Fruit fly (Drosophila melanogaster): ENCODE data around the gene Oatp33Ea.
A peak's percentile ranks its signal among the peaks of the same experiment; 100 is the strongest.

The Oatp33Ea gene

dm6 chr2L:12421793-12422691 lies 23.7 kb downstream of the Oatp33Ea start (continued):
- TF ChIP-seq Eip74EF (GFP tag; optimal IDR thresholded peaks at IDR 0.05) = no peak
- no peak for TF ChIP-seq pita (GFP tag; optimal IDR thresholded peaks at IDR 0.05)
- TF ChIP-seq grau (tag; optimal IDR thresholded peaks at IDR 0.05) = peak; percentile 30
- no peak for TF ChIP-seq hb (GFP tag; IDR thresholded peaks at IDR 0.05; ENCODE audit: partially characterized antibody)
- TF ChIP-seq eve (GFP tag; optimal IDR thresholded peaks at IDR 0.05) = no peak
- TF ChIP-seq CG10321 (GFP tag; IDR thresholded peaks at IDR 0.05) = no peak
- peak; percentile 34; the same call in 1 of the 2 replicates for TF ChIP-seq amos (GFP tag; IDR thresholded peaks at IDR 0.05; ENCODE audit: partially characterized antibody)
- no peak for TF ChIP-seq CG8089 (GFP tag; optimal IDR thresholded peaks at IDR 0.05)
- no peak for TF ChIP-seq Taf1 (GFP tag; IDR thresholded peaks at IDR 0.05)
- TF ChIP-seq Awh (GFP tag; IDR thresholded peaks at IDR 0.05) = no peak
- 0 out of 2 replicates have a peak, but pooled peaks have one; percentile 39 for TF ChIP-seq slbo (GFP tag; IDR thresholded peaks at IDR 0.05)
- TF ChIP-seq eyg (GFP tag; optimal IDR thresholded peaks at IDR 0.05) = no peak
- peak; percentile 46; the same call in 2 of the 3 replicates for TF ChIP-seq HLH4C (GFP tag; IDR thresholded peaks at IDR 0.05; ENCODE audit: partially characterized antibody)
- no peak for TF ChIP-seq gt (GFP tag; IDR thresholded peaks at IDR 0.05)
- TF ChIP-seq CG31441 (GFP tag; IDR thresholded peaks at IDR 0.05) = peak; percentile 36; the same call in 1 of the 2 replicates
- no peak for TF ChIP-seq CG4854 (GFP tag; optimal IDR thresholded peaks at IDR 0.05)
- TF ChIP-seq grn (GFP tag; optimal IDR thresholded peaks at IDR 0.05) = no peak
- TF ChIP-seq Dad (GFP tag; optimal IDR thresholded peaks at IDR 0.05) = no peak
- no peak for TF ChIP-seq CG18764 (GFP tag; optimal IDR thresholded peaks at IDR 0.05)
- no peak for TF ChIP-seq CG3726 (GFP tag; IDR thresholded peaks at IDR 0.05)
- 0 out of 3 replicates have a peak, but pooled peaks have one; percentile 20 for TF ChIP-seq tgo (GFP tag; IDR thresholded peaks at IDR 0.05)
- TF ChIP-seq CG11504 (tag; optimal IDR thresholded peaks at IDR 0.05) = peak; percentile 52
- no peak for TF ChIP-seq sens (GFP tag)
- TF ChIP-seq klu (GFP tag; IDR thresholded peaks at IDR 0.05) = no peak
- TF ChIP-seq pnt (GFP tag; optimal IDR thresholded peaks at IDR 0.05) = no peak
- no peak for TF ChIP-seq CG7786 (GFP tag; optimal IDR thresholded peaks at IDR 0.05)
- peak; percentile 14 for TF ChIP-seq az2 (GFP tag; optimal IDR thresholded peaks at IDR 0.05)
- TF ChIP-seq so (GFP tag; IDR thresholded peaks at IDR 0.05) = no peak
- no peak for TF ChIP-seq ems (GFP tag; optimal IDR thresholded peaks at IDR 0.05)
- peak; percentile 63 to 67 for TF ChIP-seq Trl (optimal IDR thresholded peaks at IDR 0.05)
- no peak for TF ChIP-seq Trl (GFP tag; optimal IDR thresholded peaks at IDR 0.05)
- TF ChIP-seq CG12104 (GFP tag; optimal IDR thresholded peaks at IDR 0.05) = no peak
- TF ChIP-seq CG17186 (GFP tag; optimal IDR thresholded peaks at IDR 0.05) = no peak
- no peak for TF ChIP-seq unpg (GFP tag; optimal IDR thresholded peaks at IDR 0.05)
- peak; percentile 87; the same call in 2 of the 4 replicates for TF ChIP-seq chinmo (GFP tag; IDR thresholded peaks at IDR 0.05; ENCODE audit: partially characterized antibody)
- no peak for TF ChIP-seq CG13894 (tag; optimal IDR thresholded peaks at IDR 0.05)
- no peak for TF ChIP-seq CG11398 (GFP tag; optimal IDR thresholded peaks at IDR 0.05)
- TF ChIP-seq CG7357 (GFP tag; IDR thresholded peaks at IDR 0.05) = no peak
- TF ChIP-seq CG34422 (GFP tag; IDR thresholded peaks at IDR 0.05) = no peak
- TF ChIP-seq CG15601 (tag; optimal IDR thresholded peaks at IDR 0.05) = peak; percentile 97
- no peak for TF ChIP-seq fd3F (GFP tag; optimal IDR thresholded peaks at IDR 0.05)
- TF ChIP-seq CG3065 (GFP tag; optimal IDR thresholded peaks at IDR 0.05) = no peak
- TF ChIP-seq CG15514 (GFP tag; optimal IDR thresholded peaks at IDR 0.05) = no peak
- TF ChIP-seq Ets65A (GFP tag) = peak; percentile 25
- TF ChIP-seq ATbp (GFP tag; optimal IDR thresholded peaks at IDR 0.05) = no peak
- no peak for TF ChIP-seq pfk (GFP tag; optimal IDR thresholded peaks at IDR 0.05)
- no peak for TF ChIP-seq lola (GFP tag; optimal IDR thresholded peaks at IDR 0.05)
- no peak for TF ChIP-seq usp (GFP tag; optimal IDR thresholded peaks at IDR 0.05)
- TF ChIP-seq CG1529 (GFP tag; optimal IDR thresholded peaks at IDR 0.05) = no peak
- TF ChIP-seq Dfd (GFP tag; optimal IDR thresholded peaks at IDR 0.05) = no peak
